Fruit fly (Drosophila melanogaster) whole organism, pupa: ENCODE data around the gene MICAL-like.

Experiments used
- CG10348 ChIP-seq: fragments of 200-800 bp; sonication (Bioruptor generic); IDR thresholded peaks from 2 replicates; pipeline ENCODE4 v1.3.6; 2022; ENCODE audit warnings: missing biosample characterization, missing genetic modification characterization
- CG12605 ChIP-seq: fragments of 200-800 bp; sonication (Bioruptor generic); IDR thresholded peaks from 2 replicates; pipeline ENCODE4 v1.3.6; 2022; ENCODE audit warnings: missing biosample characterization, missing genetic modification characterization
- CG13204 ChIP-seq: fragments of 200-800 bp; sonication (Bioruptor generic); optimal IDR thresholded peaks from 2 replicates; lab custom pipeline; 2018; ENCODE audit warnings: missing biosample characterization, mild to moderate bottlenecking, missing genetic modification characterization, moderate library complexity
- CG14655 ChIP-seq: fragments of 200-800 bp; sonication (Bioruptor generic); optimal IDR thresholded peaks from 3 replicates; lab custom pipeline; 2017; ENCODE audit warnings: mild to moderate bottlenecking, missing biosample characterization, missing genetic modification reagents, missing genetic modification characterization
- CG15710 ChIP-seq: fragments of 200-800 bp; sonication (Bioruptor generic); optimal IDR thresholded peaks from 2 replicates; lab custom pipeline; 2018; ENCODE audit warnings: missing biosample characterization, mild to moderate bottlenecking, missing genetic modification characterization, moderate library complexity
- CG17806 ChIP-seq: fragments of 200-800 bp; sonication (Bioruptor generic); optimal IDR thresholded peaks from 2 replicates; lab custom pipeline; 2018; ENCODE audit warnings: missing biosample characterization, mild to moderate bottlenecking, missing genetic modification characterization, moderate library complexity
- CG32121 ChIP-seq: fragments of 200-800 bp; sonication (Bioruptor generic); IDR thresholded peaks from 2 replicates; pipeline ENCODE4 v1.3.6; 2022; ENCODE audit warnings: missing biosample characterization, missing genetic modification characterization
- CG34367 ChIP-seq: fragments of 200-800 bp; sonication (Bioruptor generic); optimal IDR thresholded peaks from 2 replicates; lab custom pipeline; 2018; ENCODE audit warnings: missing biosample characterization, mild to moderate bottlenecking, missing genetic modification characterization
- CG4496 ChIP-seq: fragments of 200-800 bp; sonication (Bioruptor generic); IDR thresholded peaks from 3 replicates; pipeline ENCODE4 v1.3.6; 2022; ENCODE audit warnings: missing biosample characterization, missing genetic modification characterization
- CG8159 ChIP-seq: fragments of 200-800 bp; sonication (Bioruptor generic); optimal IDR thresholded peaks from 3 replicates; lab custom pipeline; 2018; ENCODE audit warnings: missing biosample characterization, mild to moderate bottlenecking, missing genetic modification characterization, moderate library complexity
- CG8301 ChIP-seq: fragments of 200-800 bp; sonication (Bioruptor generic); optimal IDR thresholded peaks from 2 replicates; lab custom pipeline; 2018; ENCODE audit warnings: missing biosample characterization, mild to moderate bottlenecking, missing genetic modification characterization
- CG9948 ChIP-seq: fragments of 200-800 bp; sonication (Bioruptor generic); optimal IDR thresholded peaks from 2 replicates; lab custom pipeline; 2018; ENCODE audit warnings: missing biosample characterization, mild to moderate bottlenecking, missing genetic modification characterization, moderate library complexity
- D1 ChIP-seq: fragments of 200-800 bp; sonication (Bioruptor generic); optimal IDR thresholded peaks from 2 replicates; lab custom pipeline; 2018; ENCODE audit warnings: missing biosample characterization, mild to moderate bottlenecking, missing genetic modification characterization, moderate library complexity
- EcR ChIP-seq: fragments of 200-800 bp; sonication (Bioruptor generic); optimal IDR thresholded peaks from 3 replicates; lab custom pipeline; 2019; ENCODE audit warnings: missing biosample characterization, missing genetic modification characterization, mild to moderate bottlenecking, moderate library complexity, missing genetic modification reagents
- Ets98B ChIP-seq: fragments of 200-800 bp; sonication (Bioruptor generic); IDR thresholded peaks from 2 replicates; pipeline ENCODE4 v1.3.6; 2022; ENCODE audit warnings: missing biosample characterization, missing genetic modification characterization
- Pif1A ChIP-seq: fragments of 200-800 bp; sonication (Bioruptor generic); optimal IDR thresholded peaks from 3 replicates; lab custom pipeline; 2016; ENCODE audit warnings: missing biosample characterization, missing genetic modification characterization
- Pif1B ChIP-seq: fragments of 200-800 bp; sonication (Bioruptor generic); optimal IDR thresholded peaks from 3 replicates; lab custom pipeline; 2016; ENCODE audit warnings: missing biosample characterization, missing genetic modification characterization
- Snoo ChIP-seq: fragments of 200-800 bp; sonication (Bioruptor generic); optimal IDR thresholded peaks from 3 replicates; lab custom pipeline; 2017; ENCODE audit warnings: missing biosample characterization, mild to moderate bottlenecking, missing genetic modification characterization, inconsistent platforms
- fd96Ca ChIP-seq: fragments of 200-800 bp; sonication (Bioruptor generic); IDR thresholded peaks from 3 replicates; pipeline ENCODE4 v1.3.6; 2022; ENCODE audit warnings: missing biosample characterization, missing genetic modification characterization
- gl ChIP-seq: fragments of 200-800 bp; sonication (Bioruptor generic); optimal IDR thresholded peaks from 2 replicates; lab custom pipeline; 2018; ENCODE audit warnings: missing biosample characterization, mild to moderate bottlenecking, missing genetic modification characterization
- rn ChIP-seq: fragments of 200-800 bp; sonication (Bioruptor generic); IDR thresholded peaks from 2 replicates; pipeline ENCODE4 v1.3.6; 2022; ENCODE audit warnings: missing biosample characterization, missing genetic modification characterization

MICAL-like gene

dm6 chr3L:13019249-13019956, 4.3 kb upstream of the MICAL-like start:
- TF ChIP-seq CG9948 (tag; lab: Kevin White, UChicago) (no peak), EcR (GFP tag; lab: Kevin White, UChicago) (no peak), CG15710 (tag; lab: Kevin White, UChicago) (no peak), Pif1B (GFP tag; lab: Kevin White, UChicago) (no peak), CG32121 (GFP tag; lab: Robert Waterston, UW) (no peak), CG8301 (tag; lab: Kevin White, UChicago) (no peak)

dm6 chr3L:13017803-13018324, 2.7 kb upstream of the MICAL-like start, which contains the start of the genes mRpL20 and Icmt:
TSS of gene mRpL20 (minus strand) at chr3L:13017867.
TSS of gene Icmt (plus strand) at chr3L:13018266.
- TF ChIP-seq D1 (tag; lab: Kevin White, UChicago) (peak; percentile 72), Snoo (peak; percentile 97), CG14655 (GFP tag; lab: Kevin White, UChicago) (peak; percentile 88), CG8159 (tag; lab: Kevin White, UChicago) (peak; percentile 90), CG15710 (tag; lab: Kevin White, UChicago) (peak; percentile 98), rn (GFP tag; lab: Robert Waterston, UW) (peak; percentile 90), CG17806 (tag; lab: Kevin White, UChicago) (peak; percentile 87), Pif1B (GFP tag; lab: Kevin White, UChicago) (peak; percentile 82), Pif1A (GFP tag; lab: Kevin White, UChicago) (peak; percentile 82), CG9948 (tag; lab: Kevin White, UChicago) (peak; percentile 88), CG10348 (GFP tag; lab: Robert Waterston, UW) (peak; percentile 82), Ets98B (GFP tag; lab: Robert Waterston, UW) (peak; percentile 94), CG4496 (GFP tag; lab: Robert Waterston, UW) (peak; percentile 98), CG34367 (peak; percentile 93), CG13204 (GFP tag; lab: Kevin White, UChicago) (peak; percentile 74), fd96Ca (peak; percentile 66; the same call in 1 of the 3 replicates), CG12605 (GFP tag; lab: Robert Waterston, UW) (peak; percentile 97), gl (peak; percentile 41), EcR (GFP tag; lab: Kevin White, UChicago) (peak; percentile 38), CG32121 (GFP tag; lab: Robert Waterston, UW) (peak; percentile 98), CG8301 (tag; lab: Kevin White, UChicago) (peak; percentile 83)

dm6 chr3L:13015823-13016465, 812 bp upstream of the MICAL-like start, which contains the start of gene CG11267:
TSS of gene CG11267 (plus strand) at chr3L:13016050.
- TF ChIP-seq CG14655 (GFP tag; lab: Kevin White, UChicago) = peak; percentile 90
- TF ChIP-seq D1 (tag; lab: Kevin White, UChicago) = peak; percentile 56
- peak; percentile 84 for TF ChIP-seq Pif1A (GFP tag; lab: Kevin White, UChicago)
- TF ChIP-seq fd96Ca = peak; percentile 55; the same call in 2 of the 3 replicates
- peak; percentile 82 for TF ChIP-seq EcR (GFP tag; lab: Kevin White, UChicago)
- peak; percentile 83 for TF ChIP-seq CG9948 (tag; lab: Kevin White, UChicago)
- TF ChIP-seq CG12605 (GFP tag; lab: Robert Waterston, UW) = peak; percentile 84
- TF ChIP-seq CG4496 (GFP tag; lab: Robert Waterston, UW) = peak; percentile 96
- peak; percentile 77 for TF ChIP-seq Snoo
- peak; percentile 86 for TF ChIP-seq rn (GFP tag; lab: Robert Waterston, UW)
- TF ChIP-seq CG32121 (GFP tag; lab: Robert Waterston, UW) = peak; percentile 84
- TF ChIP-seq CG8301 (tag; lab: Kevin White, UChicago) = peak; percentile 88
- peak; percentile 94 for TF ChIP-seq Ets98B (GFP tag; lab: Robert Waterston, UW)
- peak; percentile 69 for TF ChIP-seq gl
- TF ChIP-seq CG13204 (GFP tag; lab: Kevin White, UChicago) = no peak
- peak; percentile 73 for TF ChIP-seq Pif1B (GFP tag; lab: Kevin White, UChicago)
- peak; percentile 76 for TF ChIP-seq CG10348 (GFP tag; lab: Robert Waterston, UW)
- TF ChIP-seq CG8159 (tag; lab: Kevin White, UChicago) = peak; percentile 89
- peak; percentile 79 for TF ChIP-seq CG15710 (tag; lab: Kevin White, UChicago)
- TF ChIP-seq CG34367 = peak; percentile 79
- peak; percentile 88 for TF ChIP-seq CG17806 (tag; lab: Kevin White, UChicago)
- TF ChIP-seq, all 21 proteins: peak for 20

dm6 chr3L:13014693-13015092, 439 bp downstream of the MICAL-like start:
- no peak for TF ChIP-seq CG15710 (tag; lab: Kevin White, UChicago)
- TF ChIP-seq CG13204 (GFP tag; lab: Kevin White, UChicago) = no peak

- TF ChIP-seq CG15710 (tag; lab: Kevin White, UChicago) = no peak
- TF ChIP-seq Pif1A (GFP tag; lab: Kevin White, UChicago) = no peak
- no peak for TF ChIP-seq CG8301 (tag; lab: Kevin White, UChicago)
- TF ChIP-seq CG14655 (GFP tag; lab: Kevin White, UChicago) = no peak
- TF ChIP-seq CG32121 (GFP tag; lab: Robert Waterston, UW) = no peak
- TF ChIP-seq rn (GFP tag; lab: Robert Waterston, UW) = no peak
- no peak for TF ChIP-seq Snoo
- TF ChIP-seq Ets98B (GFP tag; lab: Robert Waterston, UW) = no peak
- no peak for TF ChIP-seq CG9948 (tag; lab: Kevin White, UChicago)
- TF ChIP-seq Pif1B (GFP tag; lab: Kevin White, UChicago) = no peak
- no peak for TF ChIP-seq EcR (GFP tag; lab: Kevin White, UChicago)
- TF ChIP-seq CG8159 (tag; lab: Kevin White, UChicago) = no peak
Measured at dm6 chr3L:13011511-13011910, 3.6 kb downstream of the MICAL-like start, which contains the start of gene Cul6. TSS of gene Cul6 (minus strand) at chr3L:13011685.
